ENCODE assay signal across 1 fruit fly cellular context in genomic region chr3R:19073002-19073401, dm6.
TF ChIP-seq lines count a peak whose summit lies in the region.

No protein-coding gene starts in this region.

TF ChIP-seq in whole organism, embryonic, 481 proteins besides CTCF, POLR2A, EP300 and RAD21 (continued from another document and continues in another):
- peak in 1 of 2 experiments; percentile 28 for TF ChIP-seq dpn (GFP tag; optimal IDR thresholded peaks at IDR 0.05; lab: Kevin White, UChicago)
- TF ChIP-seq CG11696 (GFP tag; IDR thresholded peaks at IDR 0.05; lab: Robert Waterston, UW) = no peak
- TF ChIP-seq tgo (GFP tag; IDR thresholded peaks at IDR 0.05; lab: Robert Waterston, UW) = peak; percentile 35; the same call in 1 of the 3 replicates
- 0 out of 3 replicates have a peak, but pooled peaks have one; percentile 47 for TF ChIP-seq CG2199 (GFP tag; IDR thresholded peaks at IDR 0.05; lab: Robert Waterston, UW)
- TF ChIP-seq CG11093 (GFP tag; IDR thresholded peaks at IDR 0.05; lab: Robert Waterston, UW) = peak; percentile 57; the same call in 2 of the 3 replicates
- TF ChIP-seq Spps (tag; optimal IDR thresholded peaks at IDR 0.05; lab: Kevin White, UChicago) = peak; percentile 38
- TF ChIP-seq CG8290 (GFP tag; optimal IDR thresholded peaks at IDR 0.05; lab: Kevin White, UChicago) = no peak
- no peak for TF ChIP-seq CG8290 (tag; optimal IDR thresholded peaks at IDR 0.05; lab: Kevin White, UChicago)
- TF ChIP-seq bcd (GFP tag; optimal IDR thresholded peaks at IDR 0.05; lab: Kevin White, UChicago) = peak; percentile 37
- TF ChIP-seq Max (GFP tag; optimal IDR thresholded peaks at IDR 0.05; lab: Kevin White, UChicago) = peak; percentile 38
- TF ChIP-seq eve (GFP tag; optimal IDR thresholded peaks at IDR 0.05; lab: Kevin White, UChicago) = peak in 1 of 2 experiments; percentile 54
- TF ChIP-seq CG9727 (GFP tag; optimal IDR thresholded peaks at IDR 0.05; lab: Kevin White, UChicago) = peak; percentile 63
- TF ChIP-seq Sox100B (GFP tag; optimal IDR thresholded peaks at IDR 0.05; lab: Kevin White, UChicago) = peak; percentile 70
- peak; percentile 67 for TF ChIP-seq CG17359 (tag; optimal IDR thresholded peaks at IDR 0.05; lab: Kevin White, UChicago)
- peak; percentile 67 for TF ChIP-seq CG4424 (GFP tag; optimal IDR thresholded peaks at IDR 0.05; lab: Kevin White, UChicago)
- TF ChIP-seq Drgx (GFP tag; IDR thresholded peaks at IDR 0.05; lab: Robert Waterston, UW) = peak; percentile 93
- peak; percentile 12 for TF ChIP-seq CG1602 (GFP tag; optimal IDR thresholded peaks at IDR 0.05; lab: Kevin White, UChicago)
- TF ChIP-seq grau (tag; optimal IDR thresholded peaks at IDR 0.05; lab: Kevin White, UChicago) = peak; percentile 56
- no peak for TF ChIP-seq zfh2 (GFP tag; optimal IDR thresholded peaks at IDR 0.05; lab: Kevin White, UChicago)
- peak; percentile 47 for TF ChIP-seq CG7556 (GFP tag; optimal IDR thresholded peaks at IDR 0.05; lab: Kevin White, UChicago)
- peak; percentile 16 for TF ChIP-seq CG18599 (GFP tag; optimal IDR thresholded peaks at IDR 0.05; lab: Kevin White, UChicago)
- TF ChIP-seq gem (tag; optimal IDR thresholded peaks at IDR 0.05; lab: Kevin White, UChicago) = peak; percentile 74
- TF ChIP-seq hkb (optimal IDR thresholded peaks at IDR 0.05; lab: Kevin White, UChicago) = no peak
- peak; percentile 72; the same call in 1 of the 2 replicates for TF ChIP-seq hkb (GFP tag; IDR thresholded peaks at IDR 0.05; lab: Robert Waterston, UW)
- peak; percentile 44; the same call in 1 of the 2 replicates for TF ChIP-seq ro (GFP tag; IDR thresholded peaks at IDR 0.05; lab: Robert Waterston, UW)
- TF ChIP-seq CG12219 (GFP tag; optimal IDR thresholded peaks at IDR 0.05; lab: Kevin White, UChicago) = peak; percentile 52
- peak; percentile 71; the same call in 1 of the 2 replicates for TF ChIP-seq ara (GFP tag; IDR thresholded peaks at IDR 0.05; lab: Robert Waterston, UW)
- peak; percentile 23; the same call in 1 of the 2 replicates for TF ChIP-seq E2f2 (GFP tag; IDR thresholded peaks at IDR 0.05; lab: Robert Waterston, UW)
- TF ChIP-seq fd96Cb (tag; optimal IDR thresholded peaks at IDR 0.05; lab: Kevin White, UChicago) = peak; percentile 71
- peak; percentile 75 for TF ChIP-seq Blimp-1 (GFP tag; optimal IDR thresholded peaks at IDR 0.05; lab: Kevin White, UChicago)
- no peak for TF ChIP-seq fd3F (GFP tag; optimal IDR thresholded peaks at IDR 0.05; lab: Kevin White, UChicago)
- peak; percentile 80 for TF ChIP-seq phol (tag; optimal IDR thresholded peaks at IDR 0.05; lab: Kevin White, UChicago)
- no peak for TF ChIP-seq repo (GFP tag; optimal IDR thresholded peaks at IDR 0.05; lab: Kevin White, UChicago)
- peak; percentile 38; the same call in 1 of the 2 replicates for TF ChIP-seq CG1024 (GFP tag; IDR thresholded peaks at IDR 0.05; lab: Robert Waterston, UW)
- no peak for TF ChIP-seq HmgZ (tag; optimal IDR thresholded peaks at IDR 0.05; lab: Kevin White, UChicago)
- TF ChIP-seq Rx (GFP tag; IDR thresholded peaks at IDR 0.05; lab: Robert Waterston, UW) = peak; percentile 41; the same call in 1 of the 2 replicates
- TF ChIP-seq CG11456 (GFP tag; IDR thresholded peaks at IDR 0.05; lab: Robert Waterston, UW) = no peak
- no peak for TF ChIP-seq fu2 (GFP tag; optimal IDR thresholded peaks at IDR 0.05; lab: Kevin White, UChicago)
- TF ChIP-seq CG32772 (GFP tag; IDR thresholded peaks at IDR 0.05; lab: Robert Waterston, UW) = peak; percentile 51; the same call in 1 of the 2 replicates
- TF ChIP-seq Lpt (GFP tag; optimal IDR thresholded peaks at IDR 0.05; lab: Kevin White, UChicago) = no peak
- TF ChIP-seq CG11560 (tag; IDR thresholded peaks at IDR 0.05; lab: Robert Waterston, UW) = no peak
- TF ChIP-seq CG11723 (GFP tag; optimal IDR thresholded peaks at IDR 0.05; lab: Kevin White, UChicago) = peak; percentile 42
- peak; percentile 62 for TF ChIP-seq CG14710 (tag; optimal IDR thresholded peaks at IDR 0.05; lab: Kevin White, UChicago)
- TF ChIP-seq nmo (GFP tag; optimal IDR thresholded peaks at IDR 0.05; lab: Kevin White, UChicago) = peak; percentile 86
- TF ChIP-seq ac (GFP tag; optimal IDR thresholded peaks at IDR 0.05; lab: Kevin White, UChicago) = no peak
- TF ChIP-seq CG4617 (GFP tag; optimal IDR thresholded peaks at IDR 0.05; lab: Kevin White, UChicago; ENCODE audit: borderline replicate concordance) = no peak
- TF ChIP-seq sc (optimal IDR thresholded peaks at IDR 0.05; lab: Kevin White, UChicago) = no peak
- TF ChIP-seq sc (GFP tag; optimal IDR thresholded peaks at IDR 0.05; lab: Kevin White, UChicago) = peak; percentile 33
- no peak for TF ChIP-seq CG3065 (GFP tag; optimal IDR thresholded peaks at IDR 0.05; lab: Kevin White, UChicago)
- 0 out of 2 replicates have a peak, but pooled peaks have one; percentile 28 for TF ChIP-seq CG4404 (GFP tag; IDR thresholded peaks at IDR 0.05; lab: Robert Waterston, UW)
- TF ChIP-seq CG7839 (tag; optimal IDR thresholded peaks at IDR 0.05; lab: Kevin White, UChicago) = peak; percentile 74
- TF ChIP-seq caup (GFP tag; optimal IDR thresholded peaks at IDR 0.05; lab: Kevin White, UChicago; ENCODE audit: severe bottlenecking) = no peak
- TF ChIP-seq CG8281 (tag; optimal IDR thresholded peaks at IDR 0.05; lab: Kevin White, UChicago) = peak; percentile 6
- TF ChIP-seq jing (GFP tag; optimal IDR thresholded peaks at IDR 0.05; lab: Kevin White, UChicago) = peak; percentile 33
- TF ChIP-seq bsh (GFP tag; optimal IDR thresholded peaks at IDR 0.05; lab: Kevin White, UChicago) = peak; percentile 79 to 84
- TF ChIP-seq exex (tag; optimal IDR thresholded peaks at IDR 0.05; lab: Kevin White, UChicago) = no peak
- no peak for TF ChIP-seq esg (GFP tag; conservative IDR thresholded peaks at IDR 0.05; lab: Robert Waterston, UW)
- TF ChIP-seq CG1603 (tag; optimal IDR thresholded peaks at IDR 0.05; lab: Kevin White, UChicago) = peak; percentile 59
- TF ChIP-seq TFAM (GFP tag; optimal IDR thresholded peaks at IDR 0.05; lab: Kevin White, UChicago) = no peak
- TF ChIP-seq Hr3 (GFP tag; optimal IDR thresholded peaks at IDR 0.05; lab: Kevin White, UChicago) = peak; percentile 11
- no peak for TF ChIP-seq dati (GFP tag; IDR thresholded peaks at IDR 0.05; lab: Robert Waterston, UW)
- peak; percentile 40; the same call in 1 of the 3 replicates for TF ChIP-seq ken (GFP tag; IDR thresholded peaks at IDR 0.05; lab: Robert Waterston, UW)
- TF ChIP-seq CG14441 (GFP tag; IDR thresholded peaks at IDR 0.05; lab: Robert Waterston, UW) = peak; percentile 46; the same call in 1 of the 2 replicates
- peak; percentile 71 for TF ChIP-seq nerfin-1 (tag; optimal IDR thresholded peaks at IDR 0.05; lab: Kevin White, UChicago)
- peak; percentile 92 for TF ChIP-seq sens (GFP tag; lab: Kevin White, UChicago)
- TF ChIP-seq Stat92E (GFP tag; optimal IDR thresholded peaks at IDR 0.05; lab: Kevin White, UChicago) = peak in 1 of 3 experiments; percentile 39
- TF ChIP-seq vvl (GFP tag; IDR thresholded peaks at IDR 0.05; lab: Robert Waterston, UW) = peak; percentile 59
- TF ChIP-seq CG10654 (GFP tag; optimal IDR thresholded peaks at IDR 0.05; lab: Kevin White, UChicago) = peak; percentile 3
- no peak for TF ChIP-seq CG1792 (GFP tag; optimal IDR thresholded peaks at IDR 0.05; lab: Kevin White, UChicago)
- TF ChIP-seq CG11504 (tag; optimal IDR thresholded peaks at IDR 0.05; lab: Kevin White, UChicago) = peak; percentile 76
- peak; percentile 3 for TF ChIP-seq CG15011 (GFP tag; optimal IDR thresholded peaks at IDR 0.05; lab: Kevin White, UChicago)
- peak; percentile 52 for TF ChIP-seq CG8924 (tag; optimal IDR thresholded peaks at IDR 0.05; lab: Kevin White, UChicago)
- no peak for TF ChIP-seq tx (GFP tag; optimal IDR thresholded peaks at IDR 0.05; lab: Kevin White, UChicago)
- TF ChIP-seq CG15479 (GFP tag; optimal IDR thresholded peaks at IDR 0.05; lab: Kevin White, UChicago) = no peak
- TF ChIP-seq CG6765 (GFP tag; optimal IDR thresholded peaks at IDR 0.05; lab: Kevin White, UChicago) = no peak
- TF ChIP-seq D19A (tag; optimal IDR thresholded peaks at IDR 0.05; lab: Kevin White, UChicago) = peak; percentile 57
- peak; percentile 52 for TF ChIP-seq HLH3B (GFP tag; IDR thresholded peaks at IDR 0.05; lab: Robert Waterston, UW)
- TF ChIP-seq dysf (GFP tag; IDR thresholded peaks at IDR 0.05; lab: Robert Waterston, UW) = peak; percentile 51; the same call in 1 of the 3 replicates
- TF ChIP-seq Nf-YC (tag; optimal IDR thresholded peaks at IDR 0.05; lab: Kevin White, UChicago) = no peak
- TF ChIP-seq odd (GFP tag; optimal IDR thresholded peaks at IDR 0.05; lab: Kevin White, UChicago) = peak; percentile 1
- TF ChIP-seq CG33557 (GFP tag; optimal IDR thresholded peaks at IDR 0.05; lab: Kevin White, UChicago) = peak; percentile 13
- no peak for TF ChIP-seq corto (GFP tag; optimal IDR thresholded peaks at IDR 0.05; lab: Kevin White, UChicago)
- TF ChIP-seq ato (GFP tag; IDR thresholded peaks at IDR 0.05; lab: Robert Waterston, UW; ENCODE audit: partially characterized antibody) = no peak
- TF ChIP-seq CG9932 (GFP tag; IDR thresholded peaks at IDR 0.05; lab: Robert Waterston, UW) = no peak
- no peak for TF ChIP-seq ash1 (GFP tag; optimal IDR thresholded peaks at IDR 0.05; lab: Kevin White, UChicago)
- peak; percentile 0 for TF ChIP-seq CG13775 (GFP tag; optimal IDR thresholded peaks at IDR 0.05; lab: Kevin White, UChicago)
- TF ChIP-seq zen2 (GFP tag; IDR thresholded peaks at IDR 0.05; lab: Robert Waterston, UW; ENCODE audit: partially characterized antibody) = no peak
- no peak for TF ChIP-seq al (GFP tag; IDR thresholded peaks at IDR 0.05; lab: Robert Waterston, UW)
- peak; percentile 79 for TF ChIP-seq CG10979 (tag; optimal IDR thresholded peaks at IDR 0.05; lab: Kevin White, UChicago)
- TF ChIP-seq Med (GFP tag; lab: Kevin White, UChicago) = peak; percentile 77
- TF ChIP-seq wor (GFP tag; IDR thresholded peaks at IDR 0.05; lab: Robert Waterston, UW) = peak; percentile 52
- TF ChIP-seq nau (GFP tag; optimal IDR thresholded peaks at IDR 0.05; lab: Kevin White, UChicago) = peak; percentile 61
- TF ChIP-seq CG12071 (GFP tag; optimal IDR thresholded peaks at IDR 0.05; lab: Kevin White, UChicago) = no peak
- TF ChIP-seq Dfd (GFP tag; optimal IDR thresholded peaks at IDR 0.05; lab: Kevin White, UChicago) = no peak
- peak; percentile 36; the same call in 1 of the 2 replicates for TF ChIP-seq CG32767 (GFP tag; IDR thresholded peaks at IDR 0.05; lab: Robert Waterston, UW)
- peak in 1 of 2 experiments; percentile 33 for TF ChIP-seq Hr78 (GFP tag; optimal IDR thresholded peaks at IDR 0.05; lab: Kevin White, UChicago)
- peak; percentile 69 for TF ChIP-seq CG2678 (tag; optimal IDR thresholded peaks at IDR 0.05; lab: Kevin White, UChicago)
- peak; percentile 16 for TF ChIP-seq CG1233 (GFP tag; optimal IDR thresholded peaks at IDR 0.05; lab: Kevin White, UChicago)
- TF ChIP-seq CG17612 (GFP tag; IDR thresholded peaks at IDR 0.05; lab: Robert Waterston, UW) = no peak
- TF ChIP-seq CG2202 (tag; optimal IDR thresholded peaks at IDR 0.05; lab: Kevin White, UChicago) = peak; percentile 22
- TF ChIP-seq CG2712 (tag; optimal IDR thresholded peaks at IDR 0.05; lab: Kevin White, UChicago) = peak; percentile 86
- no peak for TF ChIP-seq CG3726 (GFP tag; IDR thresholded peaks at IDR 0.05; lab: Robert Waterston, UW)
- no peak for TF ChIP-seq gce (GFP tag; IDR thresholded peaks at IDR 0.05; lab: Robert Waterston, UW)
- peak; percentile 34 for TF ChIP-seq CG16863 (GFP tag; optimal IDR thresholded peaks at IDR 0.05; lab: Kevin White, UChicago)
- peak; percentile 77 for TF ChIP-seq dmrt99B (tag; optimal IDR thresholded peaks at IDR 0.05; lab: Kevin White, UChicago)
- peak; percentile 75 for TF ChIP-seq CG17829 (tag; optimal IDR thresholded peaks at IDR 0.05; lab: Kevin White, UChicago)
- no peak for TF ChIP-seq sima (GFP tag; optimal IDR thresholded peaks at IDR 0.05; lab: Kevin White, UChicago)
- TF ChIP-seq gcm (GFP tag; optimal IDR thresholded peaks at IDR 0.05; lab: Kevin White, UChicago) = peak; percentile 61
- peak; percentile 27 for TF ChIP-seq kay (GFP tag; optimal IDR thresholded peaks at IDR 0.05; lab: Kevin White, UChicago)
- peak; percentile 61 for TF ChIP-seq CG17328 (GFP tag; IDR thresholded peaks at IDR 0.05; lab: Robert Waterston, UW)
- TF ChIP-seq tin (GFP tag; optimal IDR thresholded peaks at IDR 0.05; lab: Kevin White, UChicago) = peak; percentile 36
- peak; percentile 44 for TF ChIP-seq CG30431 (GFP tag; optimal IDR thresholded peaks at IDR 0.05; lab: Kevin White, UChicago)
- peak; percentile 66 for TF ChIP-seq Ssrp (tag; optimal IDR thresholded peaks at IDR 0.05; lab: Kevin White, UChicago)
- TF ChIP-seq zen (tag; optimal IDR thresholded peaks at IDR 0.05; lab: Kevin White, UChicago) = no peak
- TF ChIP-seq CG4707 (GFP tag; optimal IDR thresholded peaks at IDR 0.05; lab: Kevin White, UChicago) = peak; percentile 74
- TF ChIP-seq fd64A (GFP tag; optimal IDR thresholded peaks at IDR 0.05; lab: Kevin White, UChicago) = peak; percentile 30
- TF ChIP-seq Trl (optimal IDR thresholded peaks at IDR 0.05; lab: Kevin White, UChicago) = no peak
- TF ChIP-seq Trl (GFP tag; optimal IDR thresholded peaks at IDR 0.05; lab: Kevin White, UChicago) = peak; percentile 8
- peak; percentile 35 for TF ChIP-seq Abd-B (GFP tag; optimal IDR thresholded peaks at IDR 0.05; lab: Kevin White, UChicago)
- no peak for TF ChIP-seq Ets97D (GFP tag; optimal IDR thresholded peaks at IDR 0.05; lab: Kevin White, UChicago)
- peak; percentile 31; the same call in 1 of the 2 replicates for TF ChIP-seq sisA (GFP tag; IDR thresholded peaks at IDR 0.05; lab: Robert Waterston, UW)
- peak; percentile 64 for TF ChIP-seq unpg (GFP tag; optimal IDR thresholded peaks at IDR 0.05; lab: Kevin White, UChicago)
- TF ChIP-seq org-1 (GFP tag; optimal IDR thresholded peaks at IDR 0.05; lab: Kevin White, UChicago) = peak; percentile 26
- peak; percentile 62 for TF ChIP-seq Asciz (GFP tag; optimal IDR thresholded peaks at IDR 0.05; lab: Kevin White, UChicago)
- TF ChIP-seq CG12391 (tag; optimal IDR thresholded peaks at IDR 0.05; lab: Kevin White, UChicago) = peak; percentile 56
- peak; percentile 17 for TF ChIP-seq CG15269 (tag; optimal IDR thresholded peaks at IDR 0.05; lab: Kevin White, UChicago)
- no peak for TF ChIP-seq salm (tag; optimal IDR thresholded peaks at IDR 0.05; lab: Kevin White, UChicago)
- TF ChIP-seq CG8359 (GFP tag; optimal IDR thresholded peaks at IDR 0.05; lab: Kevin White, UChicago; ENCODE audit: borderline replicate concordance) = peak; percentile 11
- no peak for TF ChIP-seq Dref (GFP tag; IDR thresholded peaks at IDR 0.05; lab: Robert Waterston, UW)
- TF ChIP-seq CG8388 (GFP tag; optimal IDR thresholded peaks at IDR 0.05; lab: Kevin White, UChicago) = peak; percentile 59
- peak; percentile 22 for TF ChIP-seq twi (tag; optimal IDR thresholded peaks at IDR 0.05; lab: Kevin White, UChicago)
